Fruit fly (Drosophila melanogaster) whole organism, prepupa: ENCODE data around the gene CG42264.

Experiments used
- CG10631 ChIP-seq: fragments of 200-800 bp; sonication (Bioruptor generic); optimal IDR thresholded peaks from 2 replicates; lab custom pipeline; 2016; ENCODE audit warnings: missing biosample characterization, missing genetic modification characterization
- CG16779 ChIP-seq: fragments of 200-800 bp; sonication (Bioruptor generic); optimal IDR thresholded peaks from 3 replicates; lab custom pipeline; 2017; ENCODE audit warnings: missing biosample characterization, mild to moderate bottlenecking, missing genetic modification characterization
- CG32006 ChIP-seq: fragments of 200-800 bp; sonication (Bioruptor generic); optimal IDR thresholded peaks from 3 replicates; lab custom pipeline; 2017; ENCODE audit warnings: missing biosample characterization, mild to moderate bottlenecking, missing genetic modification characterization
- CG8319 ChIP-seq: fragments of 200-800 bp; sonication (Bioruptor generic); optimal IDR thresholded peaks from 3 replicates; lab custom pipeline; 2016; ENCODE audit warnings: missing biosample characterization, missing genetic modification characterization
- Eip75B ChIP-seq: fragments of 200-800 bp; sonication (Bioruptor generic); optimal IDR thresholded peaks from 3 replicates; lab custom pipeline; 2016; ENCODE audit warnings: missing biosample characterization, missing genetic modification characterization
- Ets21C ChIP-seq: fragments of 200-800 bp; sonication (Bioruptor generic); optimal IDR thresholded peaks from 3 replicates; lab custom pipeline; 2016; ENCODE audit warnings: missing biosample characterization, missing genetic modification characterization
- OdsH ChIP-seq: fragments of 200-800 bp; sonication (Bioruptor generic); optimal IDR thresholded peaks from 3 replicates; lab custom pipeline; 2016; ENCODE audit warnings: missing biosample characterization, missing genetic modification characterization
- Sox102F ChIP-seq: fragments of 200-800 bp; sonication (Bioruptor generic); optimal IDR thresholded peaks from 2 replicates; lab custom pipeline; 2016; ENCODE audit warnings: missing biosample characterization, mild to moderate bottlenecking, missing genetic modification characterization
- achi ChIP-seq: fragments of 200-800 bp; sonication (Bioruptor generic); optimal IDR thresholded peaks from 3 replicates; lab custom pipeline; 2016; ENCODE audit warnings: missing biosample characterization, missing genetic modification characterization
- dac ChIP-seq: fragments of 200-800 bp; sonication (Bioruptor generic); optimal IDR thresholded peaks from 2 replicates; lab custom pipeline; 2017; ENCODE audit warnings: missing biosample characterization, mild to moderate bottlenecking, missing genetic modification characterization
- dsx ChIP-seq: fragments of 200-800 bp; optimal IDR thresholded peaks from 3 replicates; lab custom pipeline; 2019; ENCODE audit warnings: missing biosample characterization, mild to moderate bottlenecking, missing genetic modification characterization, moderate library complexity; ENCODE audit not compliant: poor library complexity, severe bottlenecking
- ss ChIP-seq, 2 experiments: fragments of 200-800 bp; sonication (Bioruptor generic); optimal IDR thresholded peaks; 2 replicates in 1 of 2; 3 replicates in 1 of 2; lab custom pipeline; 2017 to 2018; ENCODE audit warnings: mild to moderate bottlenecking in 2 of 2, missing biosample characterization in 2 of 2, missing genetic modification characterization in 2 of 2, moderate library complexity in 1 of 2
- topi ChIP-seq: fragments of 200-800 bp; sonication (Bioruptor generic); optimal IDR thresholded peaks from 3 replicates; lab custom pipeline; 2016; ENCODE audit warnings: missing biosample characterization, missing genetic modification characterization

DNA sequence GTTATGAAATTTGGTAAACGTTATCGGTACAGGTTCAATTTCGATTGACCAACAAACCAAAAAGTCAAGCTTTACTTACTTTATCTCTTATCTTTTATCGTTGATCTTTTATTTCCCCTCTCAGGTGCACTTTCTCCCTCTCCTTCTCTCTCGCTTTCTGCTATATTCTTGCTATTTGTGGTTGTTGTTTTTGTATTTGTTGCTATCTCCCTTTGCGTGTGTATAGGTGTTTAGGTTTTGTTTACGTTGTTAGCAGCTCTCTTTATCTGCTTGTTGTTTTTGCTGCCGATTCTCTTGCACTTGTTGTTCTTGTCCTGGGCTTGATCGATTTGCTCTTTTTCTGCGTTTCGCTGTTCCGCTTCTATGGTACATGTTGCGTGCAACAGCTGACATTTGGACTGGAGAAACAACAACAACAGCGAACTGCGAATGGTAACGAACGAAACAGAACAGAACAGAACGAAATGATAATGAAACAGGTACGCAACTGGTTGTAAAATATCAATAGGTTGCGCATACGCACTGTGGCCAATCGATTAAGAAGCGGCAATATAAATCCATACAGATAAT is 32.1 kb downstream of the CG42264 start:
- TF ChIP-seq achi (GFP tag; lab: Kevin White, UChicago) (no peak), dac (GFP tag; lab: Kevin White, UChicago) (no peak), CG10631 (no peak), Sox102F (GFP tag; lab: Kevin White, UChicago) (no peak), topi (GFP tag; lab: Kevin White, UChicago) (no peak), Ets21C (GFP tag; lab: Kevin White, UChicago) (no peak), dsx (no peak), OdsH (GFP tag; lab: Kevin White, UChicago) (no peak), ss (GFP tag; optimal IDR thresholded peaks at IDR 0.05; lab: Kevin White, UChicago) (peak in 1 of 2 experiments; percentile 53), Eip75B (GFP tag; lab: Kevin White, UChicago) (no peak), CG8319 (GFP tag; lab: Kevin White, UChicago) (no peak), CG32006 (GFP tag; lab: Kevin White, UChicago) (no peak), CG16779 (tag; lab: Kevin White, UChicago) (no peak)
